Fruit fly (Drosophila melanogaster): Measurements from ENCODE around the gene CG34263.

DNA sequence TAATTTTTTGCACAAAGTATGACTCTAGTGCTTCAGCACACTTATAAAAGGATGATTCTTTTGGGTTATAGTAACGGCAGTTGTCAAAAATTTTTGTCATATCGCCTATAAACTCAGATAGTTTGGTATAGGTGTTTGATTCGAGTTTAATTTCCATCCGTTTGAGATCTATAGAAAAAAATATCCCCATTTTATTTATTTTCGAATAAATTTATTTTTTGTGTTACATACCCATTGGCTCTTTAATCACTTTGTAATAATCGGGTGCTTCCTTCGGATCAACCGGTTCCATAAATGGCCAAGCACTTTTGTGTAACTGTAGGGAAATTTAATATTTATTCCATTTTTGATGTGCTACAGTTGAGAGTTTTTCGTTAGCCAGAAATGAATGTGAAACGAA is 31.4 kb downstream of the CG34263 start:
- TF ChIP-seq Eip78C (GFP tag) (no peak), dsx (GFP tag; optimal IDR thresholded peaks at IDR 0.05; ENCODE audit: poor library complexity, severe bottlenecking) (no peak), Blimp-1 (GFP tag; optimal IDR thresholded peaks at IDR 0.05) (no peak), OdsH (GFP tag; optimal IDR thresholded peaks at IDR 0.05) (no peak), spab (GFP tag; optimal IDR thresholded peaks at IDR 0.05) (no peak), CG31627 (GFP tag; optimal IDR thresholded peaks at IDR 0.05) (no peak), CG11762 (GFP tag; optimal IDR thresholded peaks at IDR 0.05; ENCODE audit: insufficient read depth) (no peak)

All from whole organism, prepupa.